Fruit fly (Drosophila melanogaster) whole organism: ENCODE data around the gene CG13012.

ENCODE experiments used
- CG8478 ChIP-seq: fragments of >200 bp; optimal IDR thresholded peaks from 2 replicates; lab custom pipeline; 2018; ENCODE audit warnings: inconsistent platforms
- Dll ChIP-seq: fragments of >200 bp; optimal IDR thresholded peaks from 2 replicates; lab custom pipeline; 2017
- EcR ChIP-seq, 2 experiments: fragments of >200 bp; optimal IDR thresholded peaks; 2 replicates each; lab custom pipeline; 2017; ENCODE audit warnings: missing biosample characterization in 2 of 2, missing genetic modification characterization in 2 of 2, missing genetic modification reagents in 2 of 2
- pan ChIP-seq: fragments of >200 bp; optimal IDR thresholded peaks from 2 replicates; lab custom pipeline; 2017
- psq ChIP-seq: fragments of >200 bp; optimal IDR thresholded peaks from 2 replicates; lab custom pipeline; 2017
- usp ChIP-seq: fragments of >200 bp; optimal IDR thresholded peaks from 2 replicates; lab custom pipeline; 2017; ENCODE audit warnings: missing biosample characterization, missing genetic modification characterization, mixed read lengths

The CG13012 gene

dm6 chrX:16697882-16698571 is 21.5 kb upstream of the CG13012 start:
- TF ChIP-seq Dll (lab: Kevin White, UChicago): no peak
- TF ChIP-seq pan: no peak
- TF ChIP-seq psq (lab: Kevin White, UChicago): no peak
- TF ChIP-seq EcR (GFP tag; optimal IDR thresholded peaks at IDR 0.05; lab: Kevin White, UChicago): no peak
- no peak for TF ChIP-seq usp (GFP tag; lab: Kevin White, UChicago)
- TF ChIP-seq CG8478 (lab: Kevin White, UChicago): no peak

dm6 chrX:16696614-16697519 is 20.3 kb upstream of the CG13012 start:
- TF ChIP-seq Dll (lab: Kevin White, UChicago): no peak

- no peak for TF ChIP-seq CG8478 (lab: Kevin White, UChicago)
These were observed 19.2 kb upstream of the CG13012 start, which contains the start of gene CG4678 for dm6 chrX:16695658-16696181. Gene CG4678, plus strand, starts transcription at chrX:16696131.

- TF ChIP-seq pan: no peak
- TF ChIP-seq psq (lab: Kevin White, UChicago): no peak
- no peak for TF ChIP-seq EcR (GFP tag; optimal IDR thresholded peaks at IDR 0.05; lab: Kevin White, UChicago)
- TF ChIP-seq CG8478 (lab: Kevin White, UChicago): no peak
- no peak for TF ChIP-seq usp (GFP tag; lab: Kevin White, UChicago)
- TF ChIP-seq Dll (lab: Kevin White, UChicago): no peak
These were observed 18.4 kb upstream of the CG13012 start, which contains the start of gene Septin4 for dm6 chrX:16694959-16695358. Gene Septin4, minus strand, starts transcription at chrX:16695173.

- TF ChIP-seq usp (GFP tag; lab: Kevin White, UChicago) (no peak), pan (no peak), Dll (lab: Kevin White, UChicago) (no peak), CG8478 (lab: Kevin White, UChicago) (no peak), psq (lab: Kevin White, UChicago) (no peak), EcR (GFP tag; optimal IDR thresholded peaks at IDR 0.05; lab: Kevin White, UChicago) (no peak)
These were observed 17.9 kb upstream of the CG13012 start for dm6 chrX:16694477-16694876.

dm6 chrX:16693805-16694387 is 17.3 kb upstream of the CG13012 start:
- TF ChIP-seq EcR (GFP tag; optimal IDR thresholded peaks at IDR 0.05; lab: Kevin White, UChicago) (no peak), pan (no peak), usp (GFP tag; lab: Kevin White, UChicago) (no peak), CG8478 (lab: Kevin White, UChicago) (no peak), Dll (lab: Kevin White, UChicago) (no peak), psq (lab: Kevin White, UChicago) (no peak)

- no peak for TF ChIP-seq Dll (lab: Kevin White, UChicago)
- no peak for TF ChIP-seq CG8478 (lab: Kevin White, UChicago)
- TF ChIP-seq EcR (GFP tag; optimal IDR thresholded peaks at IDR 0.05; lab: Kevin White, UChicago): no peak
- TF ChIP-seq pan: no peak
- TF ChIP-seq psq (lab: Kevin White, UChicago): no peak
- TF ChIP-seq usp (GFP tag; lab: Kevin White, UChicago): no peak
These were observed 15.8 kb upstream of the CG13012 start for dm6 chrX:16692325-16692724.

dm6 chrX:16691440-16691839 is 14.9 kb upstream of the CG13012 start:
- TF ChIP-seq usp (GFP tag; lab: Kevin White, UChicago): no peak
- no peak for TF ChIP-seq CG8478 (lab: Kevin White, UChicago)
- no peak for TF ChIP-seq psq (lab: Kevin White, UChicago)
- TF ChIP-seq EcR (GFP tag; optimal IDR thresholded peaks at IDR 0.05; lab: Kevin White, UChicago): no peak
- TF ChIP-seq pan: no peak

- TF ChIP-seq CG8478 (lab: Kevin White, UChicago) (no peak), EcR (GFP tag; optimal IDR thresholded peaks at IDR 0.05; lab: Kevin White, UChicago) (no peak), Dll (lab: Kevin White, UChicago) (no peak), pan (no peak), usp (GFP tag; lab: Kevin White, UChicago) (no peak), psq (lab: Kevin White, UChicago) (no peak)
These were observed 13.9 kb upstream of the CG13012 start for dm6 chrX:16690499-16690898.

dm6 chrX:16689966-16690365 is 13.4 kb upstream of the CG13012 start:
- TF ChIP-seq EcR (GFP tag; optimal IDR thresholded peaks at IDR 0.05; lab: Kevin White, UChicago) (no peak), usp (GFP tag; lab: Kevin White, UChicago) (no peak), pan (no peak), CG8478 (lab: Kevin White, UChicago) (no peak), Dll (lab: Kevin White, UChicago) (no peak), psq (lab: Kevin White, UChicago) (no peak)

dm6 chrX:16689339-16689738 is 12.8 kb upstream of the CG13012 start:
- TF ChIP-seq usp (GFP tag; lab: Kevin White, UChicago): no peak
- TF ChIP-seq psq (lab: Kevin White, UChicago): no peak
- no peak for TF ChIP-seq Dll (lab: Kevin White, UChicago)
- TF ChIP-seq CG8478 (lab: Kevin White, UChicago): no peak
- no peak for TF ChIP-seq EcR (GFP tag; optimal IDR thresholded peaks at IDR 0.05; lab: Kevin White, UChicago)
- TF ChIP-seq pan: no peak
